Fruit fly (Drosophila melanogaster) whole organism, embryonic: Measurements from ENCODE around the gene pigs.
A peak's percentile ranks its signal among the peaks of the same experiment; 100 is the strongest.

Experiments
- BtbVII ChIP-seq: fragments of 200-800 bp; sonication (Bioruptor generic); optimal IDR thresholded peaks from 3 replicates; lab custom pipeline; 2017; ENCODE audit warnings: missing biosample characterization, mild to moderate bottlenecking, missing genetic modification characterization
- Bteb2 ChIP-seq: fragments of 200-800 bp; sonication (Bioruptor generic); optimal IDR thresholded peaks from 2 replicates; lab custom pipeline; 2016; ENCODE audit warnings: missing biosample characterization, missing genetic modification characterization
- CG10431 ChIP-seq: fragments of 200-800 bp; sonication (Bioruptor generic); optimal IDR thresholded peaks from 3 replicates; lab custom pipeline; 2018; ENCODE audit warnings: missing biosample characterization, mild to moderate bottlenecking, missing genetic modification characterization
- CG11560 ChIP-seq: fragments of 200-800 bp; sonication (Bioruptor generic); IDR thresholded peaks from 3 replicates; pipeline ENCODE4 v1.3.6; 2022; ENCODE audit warnings: missing biosample characterization, missing genetic modification characterization
- CG11695 ChIP-seq: fragments of 200-800 bp; sonication (Bioruptor generic); IDR thresholded peaks from 3 replicates; pipeline ENCODE4 v1.3.6; 2022; ENCODE audit warnings: missing biosample characterization, missing genetic modification characterization
- CG12942 ChIP-seq: fragments of 200-800 bp; sonication (Bioruptor generic); optimal IDR thresholded peaks from 3 replicates; lab custom pipeline; 2016; ENCODE audit warnings: missing biosample characterization, missing genetic modification characterization
- CG13624 ChIP-seq: fragments of 200-800 bp; sonication (Bioruptor generic); optimal IDR thresholded peaks from 2 replicates; lab custom pipeline; 2016; ENCODE audit warnings: missing biosample characterization, missing genetic modification characterization
- CG1529 ChIP-seq: fragments of 200-800 bp; sonication (Bioruptor generic); optimal IDR thresholded peaks from 3 replicates; lab custom pipeline; 2018; ENCODE audit warnings: missing biosample characterization, missing genetic modification characterization
- CG1647 ChIP-seq: fragments of 200-800 bp; sonication (Bioruptor generic); optimal IDR thresholded peaks from 3 replicates; lab custom pipeline; 2016; ENCODE audit warnings: missing biosample characterization, missing genetic modification characterization
- CG17328 ChIP-seq: fragments of 200-800 bp; sonication (Bioruptor generic); IDR thresholded peaks from 2 replicates; pipeline ENCODE4 v1.3.6; 2022; ENCODE audit warnings: missing biosample characterization, missing genetic modification characterization
- CG18011 ChIP-seq: fragments of 200-800 bp; sonication (Bioruptor generic); optimal IDR thresholded peaks from 2 replicates; lab custom pipeline; 2017; ENCODE audit warnings: missing biosample characterization, missing genetic modification characterization, mild to moderate bottlenecking, moderate library complexity, missing genotype
- CG30020 ChIP-seq: fragments of 200-800 bp; optimal IDR thresholded peaks from 2 replicates; lab custom pipeline; 2019; ENCODE audit warnings: missing biosample characterization, mild to moderate bottlenecking, missing genetic modification characterization, moderate library complexity
- CG42726 ChIP-seq: fragments of 200-800 bp; sonication (Bioruptor generic); IDR thresholded peaks from 2 replicates; pipeline ENCODE4 v1.3.6; 2022; ENCODE audit warnings: missing biosample characterization, missing genetic modification characterization; ENCODE audit not compliant: partially characterized antibody
- CG6175 ChIP-seq: fragments of 200-800 bp; sonication (Bioruptor generic); IDR thresholded peaks from 3 replicates; pipeline ENCODE4 v1.3.6; 2022; ENCODE audit warnings: missing biosample characterization, missing genetic modification characterization
- CG6683 ChIP-seq: fragments of 200-800 bp; sonication (Bioruptor generic); optimal IDR thresholded peaks from 2 replicates; lab custom pipeline; 2017; ENCODE audit warnings: missing biosample characterization, mild to moderate bottlenecking, missing genetic modification characterization, missing genetic modification reagents
- CG6813 ChIP-seq: fragments of 200-800 bp; sonication (Bioruptor generic); optimal IDR thresholded peaks from 2 replicates; lab custom pipeline; 2017; ENCODE audit warnings: missing biosample characterization, missing genetic modification characterization, mild to moderate bottlenecking, moderate library complexity, missing genetic modification reagents
- CG7556 ChIP-seq: fragments of 200-800 bp; sonication (Bioruptor generic); optimal IDR thresholded peaks from 2 replicates; lab custom pipeline; 2017; ENCODE audit warnings: missing biosample characterization, mild to moderate bottlenecking, missing genetic modification characterization
- CG8290 ChIP-seq, 3 experiments: fragments of 200-800 bp; sonication (Bioruptor generic); optimal IDR thresholded peaks; 2 replicates each; lab custom pipeline; 2016 to 2019; ENCODE audit warnings: missing biosample characterization in 3 of 3, missing genetic modification characterization in 3 of 3, mild to moderate bottlenecking in 2 of 3, moderate library complexity in 1 of 3
- CHES-1-like ChIP-seq: fragments of 200-800 bp; sonication (Bioruptor generic); optimal IDR thresholded peaks from 2 replicates; lab custom pipeline; 2016; ENCODE audit warnings: missing biosample characterization, missing genetic modification characterization
- Chrac-16 ChIP-seq: fragments of 200-800 bp; sonication (Bioruptor generic); optimal IDR thresholded peaks from 3 replicates; lab custom pipeline; 2016; ENCODE audit warnings: missing biosample characterization, missing genetic modification characterization
- D19A ChIP-seq: fragments of 200-800 bp; optimal IDR thresholded peaks from 3 replicates; lab custom pipeline; 2019; ENCODE audit warnings: missing biosample characterization, mild to moderate bottlenecking, missing genetic modification characterization, moderate library complexity
- Dfd ChIP-seq, 2 experiments: fragments of >200 bp; optimal IDR thresholded peaks; 2 replicates each; lab custom pipeline; 2017; ENCODE audit warnings: missing biosample characterization in 2 of 2, missing genetic modification characterization in 2 of 2
- Elba2 ChIP-seq: fragments of 200-800 bp; sonication (Bioruptor generic); optimal IDR thresholded peaks from 3 replicates; lab custom pipeline; 2016; ENCODE audit warnings: missing biosample characterization, missing genetic modification characterization
- HHEX ChIP-seq: fragments of 200-800 bp; sonication (Bioruptor generic); optimal IDR thresholded peaks from 3 replicates; lab custom pipeline; 2017; ENCODE audit warnings: missing biosample characterization, mild to moderate bottlenecking, missing genetic modification characterization, missing genetic modification reagents
- HmgZ ChIP-seq: fragments of 200-800 bp; sonication (Bioruptor generic); optimal IDR thresholded peaks from 2 replicates; lab custom pipeline; 2018; ENCODE audit warnings: missing biosample characterization, mild to moderate bottlenecking, missing genetic modification characterization
- Hr3 ChIP-seq: fragments of 200-800 bp; sonication (Bioruptor generic); optimal IDR thresholded peaks from 3 replicates; lab custom pipeline; 2016; ENCODE audit warnings: missing biosample characterization, missing genetic modification characterization
- NK7.1 ChIP-seq: fragments of 200-800 bp; sonication (Bioruptor generic); optimal IDR thresholded peaks from 3 replicates; lab custom pipeline; 2016; ENCODE audit warnings: missing biosample characterization, missing genetic modification characterization
- NfI ChIP-seq: fragments of 200-800 bp; sonication (Bioruptor generic); optimal IDR thresholded peaks from 3 replicates; lab custom pipeline; 2018; ENCODE audit warnings: missing biosample characterization, mild to moderate bottlenecking, missing genetic modification characterization, moderate library complexity
- Sry-β ChIP-seq: fragments of 200-800 bp; sonication (Bioruptor generic); optimal IDR thresholded peaks from 2 replicates; lab custom pipeline; 2018; ENCODE audit warnings: missing biosample characterization, mild to moderate bottlenecking, missing genetic modification characterization, moderate library complexity
- Stat92E ChIP-seq, 3 experiments: fragments of >200 bp in 2 of 3; fragments of 200-800 bp in 1 of 3; sonication (Bioruptor generic) in 1 of 3; optimal IDR thresholded peaks; 2 replicates each; lab custom pipeline; 2017 to 2019; ENCODE audit warnings: missing biosample characterization in 3 of 3, missing genetic modification characterization in 3 of 3, mild to moderate bottlenecking in 1 of 3, moderate library complexity in 1 of 3
- Vsx1 ChIP-seq: fragments of 200-800 bp; sonication (Bioruptor generic); optimal IDR thresholded peaks from 2 replicates; lab custom pipeline; 2017; ENCODE audit warnings: missing biosample characterization, mild to moderate bottlenecking, missing genetic modification characterization, missing genetic modification reagents
- abd-A ChIP-seq: fragments of 200-800 bp; sonication (Bioruptor generic); optimal IDR thresholded peaks from 3 replicates; lab custom pipeline; 2019; ENCODE audit warnings: missing biosample characterization, mild to moderate bottlenecking, missing genetic modification characterization, moderate library complexity
- al ChIP-seq: fragments of 200-800 bp; sonication (Bioruptor generic); IDR thresholded peaks from 2 replicates; pipeline ENCODE4 v1.3.6; 2022; ENCODE audit warnings: missing biosample characterization, missing genetic modification characterization
- br ChIP-seq: fragments of >200 bp; optimal IDR thresholded peaks from 2 replicates; lab custom pipeline; 2017
- cas ChIP-seq: fragments of 200-800 bp; sonication (Bioruptor generic); IDR thresholded peaks from 2 replicates; pipeline ENCODE4 v1.3.6; 2022; ENCODE audit warnings: missing biosample characterization, missing genetic modification characterization
- exex ChIP-seq: fragments of 200-800 bp; sonication (Bioruptor generic); optimal IDR thresholded peaks from 4 replicates; lab custom pipeline; 2018; ENCODE audit warnings: missing biosample characterization, mild to moderate bottlenecking, missing genetic modification characterization, moderate library complexity
- eyg ChIP-seq: fragments of 200-800 bp; sonication (Bioruptor generic); optimal IDR thresholded peaks from 3 replicates; lab custom pipeline; 2016; ENCODE audit warnings: missing biosample characterization, missing genetic modification characterization
- gro ChIP-seq: fragments of 200-800 bp; sonication (Bioruptor generic); optimal IDR thresholded peaks from 2 replicates; lab custom pipeline; 2016; ENCODE audit warnings: missing biosample characterization, missing genetic modification characterization
- mirr ChIP-seq: fragments of 200-800 bp; sonication (Bioruptor generic); optimal IDR thresholded peaks from 3 replicates; lab custom pipeline; 2018; ENCODE audit warnings: missing biosample characterization, mild to moderate bottlenecking, missing genetic modification characterization
- nerfin-1 ChIP-seq: fragments of 200-800 bp; sonication (Bioruptor generic); optimal IDR thresholded peaks from 3 replicates; lab custom pipeline; 2019; ENCODE audit warnings: missing biosample characterization, mild to moderate bottlenecking, missing genetic modification characterization, moderate library complexity
- otp ChIP-seq: fragments of 200-800 bp; sonication (Bioruptor generic); IDR thresholded peaks from 3 replicates; pipeline ENCODE4, ENCODE4 v1.3.6; 2022; ENCODE audit warnings: missing biosample characterization, missing genetic modification characterization
- row ChIP-seq: fragments of 200-800 bp; sonication (Bioruptor generic); IDR thresholded peaks from 3 replicates; pipeline ENCODE4 v1.3.6; 2022; ENCODE audit warnings: missing biosample characterization, missing genetic modification characterization
- seq ChIP-seq: fragments of 200-800 bp; sonication (Bioruptor generic); IDR thresholded peaks from 2 replicates; pipeline ENCODE4 v1.3.6; 2022; ENCODE audit warnings: missing biosample characterization, missing genetic modification characterization
- tna ChIP-seq: fragments of 200-800 bp; sonication (Bioruptor generic); IDR thresholded peaks from 2 replicates; pipeline ENCODE4 v1.3.6; 2022; ENCODE audit warnings: missing biosample characterization, missing genetic modification characterization; ENCODE audit not compliant: partially characterized antibody
- tx ChIP-seq: fragments of 200-800 bp; sonication (Bioruptor generic); optimal IDR thresholded peaks from 2 replicates; lab custom pipeline; 2016; ENCODE audit warnings: missing biosample characterization, missing genetic modification characterization
- unpg ChIP-seq: fragments of 200-800 bp; sonication (Bioruptor generic); optimal IDR thresholded peaks from 3 replicates; lab custom pipeline; 2018; ENCODE audit warnings: missing biosample characterization, mild to moderate bottlenecking, missing genetic modification characterization, moderate library complexity
- vnd ChIP-seq: fragments of 200-800 bp; sonication (Bioruptor generic); IDR thresholded peaks from 3 replicates; pipeline ENCODE4 v1.3.6; 2022; ENCODE audit warnings: missing biosample characterization, missing genetic modification characterization; ENCODE audit not compliant: partially characterized antibody
- zen ChIP-seq: fragments of 200-800 bp; sonication (Bioruptor generic); optimal IDR thresholded peaks from 3 replicates; lab custom pipeline; 2018; ENCODE audit warnings: missing biosample characterization, mild to moderate bottlenecking, missing genetic modification characterization, moderate library complexity
- zen2 ChIP-seq: fragments of 200-800 bp; sonication (Bioruptor generic); IDR thresholded peaks from 3 replicates; pipeline ENCODE4 v1.3.6; 2022; ENCODE audit warnings: missing biosample characterization, missing genetic modification characterization; ENCODE audit not compliant: partially characterized antibody

pigs gene

dm6 chrX:6571234-6571915, 28.5 kb upstream of the pigs start (continued):
- TF ChIP-seq HHEX (GFP tag; lab: Kevin White, UChicago) (peak; percentile 76), CG1647 (no peak), Elba2 (GFP tag; lab: Kevin White, UChicago) (no peak), exex (tag; lab: Kevin White, UChicago) (peak; percentile 28), eyg (no peak), CG6813 (GFP tag; lab: Kevin White, UChicago) (peak; percentile 82), BtbVII (peak; percentile 71), Chrac-16 (GFP tag; lab: Kevin White, UChicago) (peak; percentile 75), CG8290 (GFP tag; optimal IDR thresholded peaks at IDR 0.05; lab: Kevin White, UChicago) (no peak), CG8290 (tag; optimal IDR thresholded peaks at IDR 0.05; lab: Kevin White, UChicago) (peak; percentile 17 to 62), CG10431 (GFP tag; lab: Kevin White, UChicago) (peak; percentile 78), CG6683 (GFP tag; lab: Kevin White, UChicago) (peak; percentile 74), CG42726 (GFP tag; lab: Robert Waterston, UW) (no peak), HmgZ (tag; lab: Kevin White, UChicago) (peak; percentile 59), cas (GFP tag; lab: Robert Waterston, UW) (no peak; the same call in 1 of the 2 replicates), br (lab: Kevin White, UChicago) (no peak), CG11695 (GFP tag; lab: Robert Waterston, UW) (peak; percentile 90), Stat92E (GFP tag; optimal IDR thresholded peaks at IDR 0.05; lab: Kevin White, UChicago) (peak in 1 of 3 experiments; percentile 81), row (GFP tag; lab: Robert Waterston, UW) (peak; percentile 91), Hr3 (peak; percentile 84), Vsx1 (GFP tag; lab: Kevin White, UChicago) (peak; percentile 74), CG1529 (GFP tag; lab: Kevin White, UChicago) (peak; percentile 92), gro (GFP tag; lab: Kevin White, UChicago) (no peak), unpg (GFP tag; lab: Kevin White, UChicago) (peak; percentile 90), NfI (GFP tag; lab: Kevin White, UChicago) (peak; percentile 85), vnd (GFP tag; lab: Robert Waterston, UW) (no peak), seq (GFP tag; lab: Robert Waterston, UW) (peak; percentile 85), CG12942 (GFP tag; lab: Kevin White, UChicago) (peak; percentile 76), otp (GFP tag; lab: Robert Waterston, UW) (0 out of 3 replicates have a peak, but pooled peaks have one; percentile 47), CG13624 (no peak), CHES-1-like (GFP tag; lab: Kevin White, UChicago) (no peak), CG17328 (GFP tag; lab: Robert Waterston, UW) (peak; percentile 85), abd-A (tag; lab: Kevin White, UChicago) (no peak), D19A (tag; lab: Kevin White, UChicago) (peak; percentile 91), zen2 (no peak), Sry-β (GFP tag; lab: Kevin White, UChicago) (peak; percentile 60), tx (GFP tag; lab: Kevin White, UChicago) (no peak), CG11560 (tag; lab: Robert Waterston, UW) (peak; percentile 27; the same call in 1 of the 3 replicates), NK7.1 (GFP tag; lab: Kevin White, UChicago) (no peak), CG30020 (tag; lab: Kevin White, UChicago) (peak; percentile 70), al (GFP tag; lab: Robert Waterston, UW) (no peak), Bteb2 (GFP tag; lab: Kevin White, UChicago) (no peak), tna (GFP tag; lab: Robert Waterston, UW) (no peak), Dfd (GFP tag; optimal IDR thresholded peaks at IDR 0.05; lab: Kevin White, UChicago) (no peak), CG7556 (GFP tag; lab: Kevin White, UChicago) (peak; percentile 92), CG18011 (GFP tag; lab: Kevin White, UChicago) (peak; percentile 12), CG6175 (GFP tag; lab: Robert Waterston, UW) (no peak), zen (tag; lab: Kevin White, UChicago) (peak; percentile 83), nerfin-1 (tag; lab: Kevin White, UChicago) (peak; percentile 92), mirr (GFP tag; lab: Kevin White, UChicago) (no peak)
